Fruit fly (Drosophila melanogaster) ovary, adult (tissue): ENCODE measurements around the gene CG43997.

ENCODE experiments used
- CG17801 ChIP-seq: fragments of 200-800 bp; optimal IDR thresholded peaks from 2 replicates; lab custom pipeline; 2019; ENCODE audit warnings: missing biosample characterization, mild to moderate bottlenecking, missing genetic modification characterization, moderate library complexity; ENCODE audit not compliant: partially characterized antibody

Gene CG43997

DNA sequence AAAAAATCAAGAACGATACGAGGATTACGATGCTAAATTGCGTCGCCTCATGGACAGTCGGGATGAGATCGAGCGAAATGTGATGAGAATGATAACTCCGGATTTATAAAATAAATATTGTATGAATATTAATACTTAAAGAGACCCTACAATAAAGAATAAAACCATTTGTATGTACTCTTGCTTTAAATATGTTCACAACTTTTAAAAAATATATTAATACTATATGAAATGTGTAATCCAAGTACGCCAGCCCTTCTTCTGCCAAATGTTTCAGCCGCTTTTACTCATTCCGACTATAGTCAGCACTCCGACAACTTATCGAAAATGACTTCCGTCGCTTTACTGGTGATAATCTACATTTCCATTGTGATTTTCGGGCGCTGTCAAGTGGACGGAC lies at the start of gene CG43997:
Gene CG43997, plus strand, starts transcription at position 301 of the 400 bp plus-strand sequence.
- TF ChIP-seq CG17801 (GFP tag; lab: Kevin White, UChicago): no peak

- no peak for TF ChIP-seq CG17801 (GFP tag; lab: Kevin White, UChicago)
Measured at dm6 chrX:16986928-16987327, 36.4 kb upstream of the CG43997 start.

dm6 chrX:17021435-17021834 lies 1.9 kb upstream of the CG43997 start:
- TF ChIP-seq CG17801 (GFP tag; lab: Kevin White, UChicago): no peak

- TF ChIP-seq CG17801 (GFP tag; lab: Kevin White, UChicago): no peak
Measured at dm6 chrX:17022004-17022403, 1.3 kb upstream of the CG43997 start, which contains the start of gene CG43996. TSS of gene CG43996 (plus strand) at chrX:17022304.

- no peak for TF ChIP-seq CG17801 (GFP tag; lab: Kevin White, UChicago)
Measured at dm6 chrX:17047730-17048577, 24.7 kb downstream of the CG43997 start.

DNA sequence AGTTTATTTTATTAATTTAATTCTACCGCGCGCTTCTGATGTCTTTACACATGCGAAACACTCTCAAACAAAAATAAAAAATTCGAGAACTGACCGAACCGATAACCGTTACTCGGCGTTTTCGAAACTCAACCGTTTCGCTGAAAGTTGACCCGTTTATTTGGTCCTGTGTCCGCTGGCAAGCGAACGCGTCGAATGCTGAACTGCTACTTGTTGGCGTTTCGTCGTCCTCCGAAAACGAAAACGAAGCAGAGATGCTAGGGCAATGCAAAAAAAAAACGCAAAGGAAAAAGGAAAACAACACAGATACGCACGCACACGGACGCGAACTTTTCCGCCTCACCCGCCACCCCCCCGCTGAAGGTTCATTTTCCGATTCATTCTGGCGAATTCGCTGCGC lies 43.3 kb downstream of the CG43997 start, which contains the start of gene CG45002:
Gene CG45002, minus strand, starts transcription at position 101 of the 400 bp plus-strand sequence.
- no peak for TF ChIP-seq CG17801 (GFP tag; lab: Kevin White, UChicago)

DNA sequence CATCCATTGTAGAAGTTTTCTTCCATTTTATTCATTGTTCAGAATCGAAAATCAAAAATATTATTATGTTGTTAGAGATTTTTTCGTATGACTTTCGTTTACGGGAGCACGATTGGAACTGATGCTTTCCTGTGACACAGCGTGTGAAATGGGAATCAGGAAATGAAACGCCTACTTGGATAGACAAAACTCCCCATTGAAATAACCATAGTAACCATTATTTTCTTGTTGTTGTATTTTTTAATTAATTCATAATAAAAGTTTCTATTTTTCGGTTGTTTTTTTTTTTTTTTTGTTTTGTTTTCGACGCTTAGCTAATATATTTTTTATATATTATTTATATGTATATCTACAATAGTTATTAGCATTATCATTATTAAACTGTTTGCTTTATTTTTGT lies 45.1 kb downstream of the CG43997 start, which contains the start of gene CG43077:
Gene CG43077, minus strand, starts transcription at position 101 of the 400 bp plus-strand sequence.
- TF ChIP-seq CG17801 (GFP tag; lab: Kevin White, UChicago): no peak
